Worm (Caenorhabditis elegans) whole organism, young adult: ENCODE data around the gene K02E11.7.

Experiments used
- F33H1.4 ChIP-seq: fragments of 200-800 bp; sonication (Bioruptor generic); IDR thresholded peaks from 2 replicates; pipeline ENCODE4 v1.3.6; 2022; ENCODE audit warnings: missing genetic modification reagents, missing genetic modification characterization, missing compliant biosample characterization
- dox-1 ChIP-seq: fragments of 200-800 bp; sonication (Bioruptor generic); IDR thresholded peaks from 2 replicates; pipeline ENCODE4 v1.3.6; 2022; ENCODE audit warnings: missing genetic modification reagents, missing genetic modification characterization, missing compliant biosample characterization
- egrh-3 ChIP-seq: fragments of 200-800 bp; sonication (Bioruptor generic); IDR thresholded peaks from 2 replicates; pipeline ENCODE4 v1.3.6; 2022; ENCODE audit warnings: missing genetic modification reagents, missing genetic modification characterization, missing compliant biosample characterization
- hmg-1.2 ChIP-seq: fragments of 200-800 bp; sonication (Bioruptor generic); IDR thresholded peaks from 2 replicates; pipeline ENCODE4 v1.3.6; 2022; ENCODE audit warnings: missing genetic modification reagents, missing genetic modification characterization, missing compliant biosample characterization
- mcd-1 ChIP-seq: fragments of 200-800 bp; sonication (Bioruptor generic); IDR thresholded peaks from 2 replicates; pipeline ENCODE4 v1.3.6; 2022; ENCODE audit warnings: missing genetic modification reagents, missing genetic modification characterization, missing compliant biosample characterization
- ztf-18 ChIP-seq: sonication (generic microtip); optimal IDR thresholded peaks from 2 replicates; lab custom pipeline; 2016; ENCODE audit warnings: missing genotype, mild to moderate bottlenecking, missing genetic modification characterization, missing compliant biosample characterization

K02E11.7 gene

DNA sequence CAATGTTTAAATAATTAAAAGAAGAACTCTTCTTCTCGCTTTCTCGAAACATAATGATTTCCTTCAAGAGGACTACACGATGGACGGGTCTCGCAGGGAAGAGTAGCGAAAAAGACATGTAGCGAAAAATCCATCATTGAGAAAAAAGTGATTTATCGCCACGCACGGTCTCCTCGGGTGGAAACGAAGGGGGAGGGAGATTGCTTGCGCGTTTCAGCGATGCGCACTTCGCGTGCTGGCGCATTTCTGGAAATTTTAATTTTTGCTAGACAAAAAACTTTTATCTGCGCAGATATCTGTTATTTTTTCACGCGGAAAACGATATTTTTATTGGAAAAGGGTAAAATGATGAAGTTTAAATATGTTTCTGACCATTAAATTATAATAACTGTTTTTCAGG lies 50.3 kb downstream of the K02E11.7 start:
- TF ChIP-seq dox-1 (GFP tag; lab: Robert Waterston, UW) (peak; percentile 67), F33H1.4 (0 out of 2 replicates have a peak, but pooled peaks have one; percentile 12), ztf-18 (tag; lab: Kevin White, UChicago) (peak; percentile 7), hmg-1.2 (GFP tag; lab: Robert Waterston, UW) (0 out of 2 replicates have a peak, but pooled peaks have one; percentile 7), mcd-1 (peak; percentile 73), egrh-3 (peak; percentile 71)
